Worm (Caenorhabditis elegans) whole organism, L4 larva: ENCODE data around the gene K11D12.11.
A peak's percentile ranks its signal among the peaks of the same experiment; 100 is the strongest.

ENCODE experiments used
- F10B5.3 ChIP-seq: sonication (generic microtip); optimal IDR thresholded peaks from 2 replicates; lab custom pipeline; 2016; ENCODE audit warnings: mild to moderate bottlenecking, missing genetic modification characterization, missing compliant biosample characterization
- F37D6.2 ChIP-seq: sonication (generic microtip); optimal IDR thresholded peaks from 2 replicates; lab custom pipeline; 2016; ENCODE audit warnings: mild to moderate bottlenecking, missing genetic modification characterization, missing compliant biosample characterization
- F44E2.7 ChIP-seq: fragments of 200-800 bp; sonication (Bioruptor generic); IDR thresholded peaks from 2 replicates; pipeline ENCODE4 v2.1.2; 2022; ENCODE audit warnings: missing genetic modification characterization, missing compliant biosample characterization
- F49E8.2 ChIP-seq: sonication (generic microtip); optimal IDR thresholded peaks from 2 replicates; lab custom pipeline; 2016; ENCODE audit warnings: missing compliant biosample characterization, mild to moderate bottlenecking, missing genetic modification characterization, borderline replicate concordance
- T26A8.4 ChIP-seq: fragments of 200-800 bp; sonication (Bioruptor generic); IDR thresholded peaks from 2 replicates; pipeline ENCODE4 v1.3.6; 2022; ENCODE audit warnings: missing genetic modification characterization, missing compliant biosample characterization
- Y5F2A.4 ChIP-seq: fragments of 200-800 bp; sonication (Bioruptor generic); optimal IDR thresholded peaks from 2 replicates; lab custom pipeline; 2018; ENCODE audit warnings: mild to moderate bottlenecking, missing genetic modification characterization, missing compliant biosample characterization
- Y75B8A.6 ChIP-seq: fragments of 200-800 bp; sonication (Bioruptor generic); IDR thresholded peaks from 2 replicates; pipeline ENCODE4 v1.3.6; 2022; ENCODE audit warnings: missing genetic modification reagents, missing genetic modification characterization, missing compliant biosample characterization
- ZK337.2 ChIP-seq: fragments of 200-800 bp; sonication (Bioruptor generic); IDR thresholded peaks from 2 replicates; pipeline ENCODE4 v1.3.6; 2022; ENCODE audit warnings: missing genetic modification reagents, missing genetic modification characterization, missing compliant biosample characterization
- aha-1 ChIP-seq: fragments of 150-350 bp; peaks from one replicate; lab custom pipeline; 2014; ENCODE audit warnings: missing biosample characterization, missing genetic modification characterization
- aly-2 ChIP-seq: sonication (generic microtip); optimal IDR thresholded peaks from 2 replicates; lab custom pipeline; 2018; ENCODE audit warnings: missing biosample characterization, missing genetic modification characterization
- attf-4 ChIP-seq: sonication (generic microtip); optimal IDR thresholded peaks from 3 replicates; lab custom pipeline; 2017; ENCODE audit warnings: missing biosample characterization, missing genetic modification characterization
- ceh-20 ChIP-seq: fragments of 200-800 bp; sonication (Bioruptor generic); IDR thresholded peaks from 2 replicates; pipeline ENCODE4 v1.3.6; 2022; ENCODE audit warnings: missing genetic modification reagents, missing genetic modification characterization, missing compliant biosample characterization
- ceh-32 ChIP-seq: sonication (generic microtip); optimal IDR thresholded peaks from 2 replicates; lab custom pipeline; 2016; ENCODE audit warnings: mild to moderate bottlenecking, missing genetic modification characterization, missing compliant biosample characterization; ENCODE audit not compliant: poor library complexity
- ceh-44 ChIP-seq: fragments of 200-800 bp; sonication (Bioruptor generic); IDR thresholded peaks from 2 replicates; pipeline ENCODE4 v1.3.6; 2022; ENCODE audit warnings: missing genetic modification reagents, missing genetic modification characterization, missing compliant biosample characterization
- ceh-62 ChIP-seq: sonication (generic microtip); optimal IDR thresholded peaks from 2 replicates; lab custom pipeline; 2017; ENCODE audit warnings: missing biosample characterization, missing genetic modification characterization
- dmd-6 ChIP-seq: fragments of 200-800 bp; sonication (Bioruptor generic); IDR thresholded peaks from 2 replicates; pipeline ENCODE4 v1.3.6; 2022; ENCODE audit warnings: missing genetic modification reagents, missing genetic modification characterization, missing compliant biosample characterization
- dpl-1 ChIP-seq: fragments of 150-350 bp; optimal IDR thresholded peaks from 2 replicates; lab custom pipeline; 2014; ENCODE audit warnings: missing biosample characterization, missing genetic modification reagents, missing genetic modification characterization
- duxl-1 ChIP-seq: sonication (generic microtip); optimal IDR thresholded peaks from 2 replicates; lab custom pipeline; 2016; ENCODE audit warnings: mild to moderate bottlenecking, missing genetic modification characterization, moderate library complexity, missing compliant biosample characterization; ENCODE audit not compliant: poor library complexity
- dve-1 ChIP-seq: sonication (generic microtip); optimal IDR thresholded peaks from 2 replicates; lab custom pipeline; 2017; ENCODE audit warnings: antibody characterized with exemption, mild to moderate bottlenecking, missing genetic modification characterization, missing compliant biosample characterization; ENCODE audit not compliant: insufficient read depth
- egl-43 ChIP-seq: fragments of 200-800 bp; sonication (Bioruptor generic); IDR thresholded peaks from 2 replicates; pipeline ENCODE4 v1.3.6; 2022; ENCODE audit warnings: missing genetic modification reagents, missing genetic modification characterization, missing compliant biosample characterization
- fos-1 ChIP-seq: fragments of 150-350 bp; optimal IDR thresholded peaks from 2 replicates; lab custom pipeline; 2014; ENCODE audit warnings: missing biosample characterization, missing genetic modification characterization
- hlh-11 ChIP-seq: fragments of 200-800 bp; sonication (Bioruptor generic); optimal IDR thresholded peaks from 2 replicates; lab custom pipeline; 2018; ENCODE audit warnings: mild to moderate bottlenecking, missing genetic modification characterization, missing compliant biosample characterization
- lim-7 ChIP-seq: fragments of 200-800 bp; sonication (Bioruptor generic); IDR thresholded peaks from 2 replicates; pipeline ENCODE4 v1.3.6; 2022; ENCODE audit warnings: missing genetic modification characterization, missing compliant biosample characterization
- lin-1 ChIP-seq: fragments of 200-800 bp; sonication (Bioruptor generic); IDR thresholded peaks from 2 replicates; pipeline ENCODE4 v1.3.6; 2022; ENCODE audit warnings: missing genetic modification reagents, missing genetic modification characterization, missing compliant biosample characterization
- lin-13 ChIP-seq: fragments of 150-350 bp; optimal IDR thresholded peaks from 2 replicates; lab custom pipeline; 2014; ENCODE audit warnings: missing biosample characterization, missing genetic modification reagents, missing genetic modification characterization
- lin-15B ChIP-seq: fragments of 150-350 bp; sonication (generic microtip); optimal IDR thresholded peaks from 3 replicates; lab custom pipeline; 2014; ENCODE audit warnings: missing biosample characterization, missing genetic modification characterization
- lin-29 ChIP-seq: fragments of 200-800 bp; sonication (Bioruptor generic); IDR thresholded peaks from 2 replicates; pipeline ENCODE4 v1.3.6; 2022; ENCODE audit warnings: missing genetic modification reagents, missing genetic modification characterization, missing compliant biosample characterization
- lir-3 ChIP-seq: sonication (generic microtip); optimal IDR thresholded peaks from 2 replicates; lab custom pipeline; 2016; ENCODE audit warnings: mild to moderate bottlenecking, missing genetic modification characterization, missing compliant biosample characterization
- lsy-2 ChIP-seq, 2 experiments: fragments of 150-350 bp in 1 of 2; sonication (generic microtip) in 1 of 2; optimal IDR thresholded peaks; 2 replicates each; lab custom pipeline; 2014 to 2017; ENCODE audit warnings: missing biosample characterization in 2 of 2, missing genetic modification characterization in 2 of 2
- madf-9 ChIP-seq: fragments of 200-800 bp; sonication (Bioruptor generic); conservative IDR thresholded peaks from 2 replicates; pipeline ENCODE4 v1.3.6; 2022; ENCODE audit warnings: missing genetic modification reagents, missing genetic modification characterization, missing compliant biosample characterization
- mdt-29 ChIP-seq: fragments of 200-800 bp; sonication (Bioruptor generic); IDR thresholded peaks from 2 replicates; pipeline ENCODE4 v1.3.6; 2022; ENCODE audit warnings: missing genetic modification reagents, missing genetic modification characterization, missing compliant biosample characterization
- mxl-3 ChIP-seq: fragments of 200-800 bp; sonication (Bioruptor generic); optimal IDR thresholded peaks from 2 replicates; lab custom pipeline; 2018; ENCODE audit warnings: mild to moderate bottlenecking, missing genetic modification characterization, missing compliant biosample characterization
- nhr-10 ChIP-seq: fragments of 150-350 bp; optimal IDR thresholded peaks from 2 replicates; lab custom pipeline; 2014; ENCODE audit warnings: missing biosample characterization, missing genetic modification characterization
- nhr-11 ChIP-seq: fragments of 150-350 bp; optimal IDR thresholded peaks from 2 replicates; lab custom pipeline; 2014; ENCODE audit warnings: missing biosample characterization, missing genetic modification characterization
- nhr-111 ChIP-seq: fragments of 200-800 bp; sonication (Bioruptor generic); optimal IDR thresholded peaks from 2 replicates; lab custom pipeline; 2018; ENCODE audit warnings: mild to moderate bottlenecking, missing genetic modification characterization, missing compliant biosample characterization
- nhr-237 ChIP-seq: sonication (generic microtip); optimal IDR thresholded peaks from 2 replicates; lab custom pipeline; 2017; ENCODE audit warnings: missing biosample characterization, missing genetic modification characterization
- nhr-48 ChIP-seq: sonication (generic microtip); optimal IDR thresholded peaks from 2 replicates; lab custom pipeline; 2016; ENCODE audit warnings: mild to moderate bottlenecking, missing genetic modification characterization, missing compliant biosample characterization
- nhr-6 ChIP-seq: fragments of 150-350 bp; optimal IDR thresholded peaks from 2 replicates; lab custom pipeline; 2014; ENCODE audit warnings: missing biosample characterization, missing genetic modification characterization
- nhr-76 ChIP-seq: fragments of 150-350 bp; optimal IDR thresholded peaks from 2 replicates; lab custom pipeline; 2014; ENCODE audit warnings: missing biosample characterization, missing genetic modification characterization
- php-3 ChIP-seq: fragments of 200-800 bp; sonication (Bioruptor generic); IDR thresholded peaks from 2 replicates; pipeline ENCODE4 v1.3.6; 2022; ENCODE audit warnings: missing genetic modification reagents, missing genetic modification characterization, missing compliant biosample characterization
- saeg-2 ChIP-seq: fragments of 200-800 bp; sonication (Bioruptor generic); IDR thresholded peaks from 2 replicates; pipeline ENCODE4 v1.3.6; 2022; ENCODE audit warnings: missing genetic modification reagents, missing genetic modification characterization, missing compliant biosample characterization
- set-16 ChIP-seq: fragments of 200-800 bp; sonication (Bioruptor generic); IDR thresholded peaks from 2 replicates; pipeline ENCODE4 v1.3.6; 2022; ENCODE audit warnings: missing genetic modification reagents, missing genetic modification characterization, missing compliant biosample characterization
- snpc-4 ChIP-seq: fragments of 150-350 bp; optimal IDR thresholded peaks from 2 replicates; lab custom pipeline; 2014; ENCODE audit warnings: missing biosample characterization, missing genetic modification characterization
- spr-3 ChIP-seq: fragments of 200-800 bp; sonication (Bioruptor generic); optimal IDR thresholded peaks from 2 replicates; lab custom pipeline; 2018; ENCODE audit warnings: mild to moderate bottlenecking, missing genetic modification characterization, missing compliant biosample characterization
- unc-130 ChIP-seq: sonication (generic microtip); optimal IDR thresholded peaks from 2 replicates; lab custom pipeline; 2016; ENCODE audit warnings: missing genetic modification reagents, missing genetic modification characterization, missing compliant biosample characterization
- unc-62 ChIP-seq, 3 experiments: fragments of 150-350 bp in 1 of 3; sonication (generic microtip); optimal IDR thresholded peaks in 2 of 3; peaks in 1 of 3; 1 replicate in 1 of 3; 2 replicates in 2 of 3; lab custom pipeline; 2014 to 2017; ENCODE audit warnings: missing biosample characterization in 3 of 3, missing genetic modification characterization in 3 of 3, missing genetic modification reagents in 3 of 3, missing genotype in 1 of 3
- vab-7 ChIP-seq: fragments of 200-800 bp; sonication (Bioruptor generic); IDR thresholded peaks from 2 replicates; pipeline ENCODE4 v1.3.6; 2022; ENCODE audit warnings: missing genetic modification reagents, missing genetic modification characterization, missing compliant biosample characterization
- zag-1 ChIP-seq: fragments of 150-350 bp; optimal IDR thresholded peaks from 2 replicates; lab custom pipeline; 2014; ENCODE audit warnings: missing biosample characterization, missing genetic modification characterization
- zfp-2 ChIP-seq: sonication (generic microtip); optimal IDR thresholded peaks from 2 replicates; lab custom pipeline; 2016; ENCODE audit warnings: mild to moderate bottlenecking, missing genetic modification characterization, missing compliant biosample characterization
- zfp-3 ChIP-seq: fragments of 200-800 bp; sonication (Bioruptor generic); conservative IDR thresholded peaks from 2 replicates; pipeline ENCODE4 v1.3.6; 2022; ENCODE audit warnings: missing genetic modification reagents, missing genetic modification characterization, missing compliant biosample characterization
- zip-11 ChIP-seq: fragments of 200-800 bp; sonication (Bioruptor generic); IDR thresholded peaks from 2 replicates; pipeline ENCODE4 v1.3.6; 2022; ENCODE audit warnings: missing genetic modification characterization, missing compliant biosample characterization
- ztf-7 ChIP-seq: fragments of 150-350 bp; optimal IDR thresholded peaks from 2 replicates; lab custom pipeline; 2014; ENCODE audit warnings: missing biosample characterization, missing genetic modification characterization

Gene K11D12.11

DNA sequence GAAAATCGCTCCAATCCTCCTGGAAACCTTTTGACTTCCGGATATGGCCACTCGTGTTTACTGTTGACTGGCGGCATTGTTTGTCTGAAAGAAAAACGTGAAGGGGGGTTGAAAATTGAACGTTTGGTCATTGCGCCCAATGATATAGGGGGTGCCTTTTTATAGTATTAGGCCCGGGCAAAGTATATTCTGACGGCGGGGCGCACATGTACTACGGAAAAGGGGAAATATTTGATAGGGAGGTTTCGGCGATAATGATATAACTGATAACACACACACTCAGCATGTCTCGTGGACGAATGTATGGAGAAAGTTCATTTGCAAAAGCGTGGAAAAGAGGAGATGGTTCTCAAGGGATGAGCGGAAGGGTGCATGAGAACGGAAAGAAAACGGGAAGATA lies 11.8 kb downstream of the K11D12.11 start, which contains the start of gene cpt-4 (continued):
- TF ChIP-seq lin-29 (GFP tag; lab: Robert Waterston, UW) (no peak), F44E2.7 (no peak), php-3 (GFP tag; lab: Robert Waterston, UW) (peak; percentile 41; the same call in 1 of the 2 replicates), madf-9 (GFP tag; lab: Robert Waterston, UW) (no peak), lin-15B (tag; lab: Kevin White, UChicago) (no peak), dmd-6 (GFP tag; lab: Robert Waterston, UW) (peak; percentile 81), attf-4 (no peak), spr-3 (GFP tag; lab: Kevin White, UChicago) (no peak), unc-62 (GFP tag; optimal IDR thresholded peaks at IDR 0.05 in 1 of 2; lab: Kevin White, UChicago) (no peak), unc-62 (tag; optimal IDR thresholded peaks at IDR 0.05; lab: Kevin White, UChicago) (no peak), unc-130 (GFP tag; lab: Kevin White, UChicago) (no peak), lsy-2 (tag; optimal IDR thresholded peaks at IDR 0.05; lab: Kevin White, UChicago) (no peak), nhr-6 (tag; lab: Kevin White, UChicago) (no peak), set-16 (GFP tag; lab: Robert Waterston, UW) (no peak), ceh-20 (no peak), lin-1 (0 out of 2 replicates have a peak, but pooled peaks have one; percentile 55), ztf-7 (no peak), nhr-48 (tag; lab: Kevin White, UChicago) (peak; percentile 34), vab-7 (GFP tag; lab: Robert Waterston, UW) (no peak), F37D6.2 (tag; lab: Kevin White, UChicago) (no peak), dve-1 (tag; lab: Kevin White, UChicago) (peak; percentile 48), zfp-2 (tag; lab: Kevin White, UChicago) (no peak), Y5F2A.4 (no peak), dpl-1 (GFP tag; lab: Kevin White, UChicago) (no peak), lin-13 (GFP tag; lab: Kevin White, UChicago) (no peak), aha-1 (tag; lab: Kevin White, UChicago) (no peak), saeg-2 (GFP tag; lab: Robert Waterston, UW) (no peak), ZK337.2 (GFP tag; lab: Robert Waterston, UW) (no peak), duxl-1 (tag; lab: Kevin White, UChicago) (no peak), nhr-111 (GFP tag; lab: Kevin White, UChicago) (no peak), T26A8.4 (GFP tag; lab: Robert Waterston, UW) (no peak), zfp-3 (GFP tag; lab: Robert Waterston, UW) (no peak), mxl-3 (GFP tag; lab: Kevin White, UChicago) (peak; percentile 90), nhr-76 (no peak), snpc-4 (no peak), lir-3 (tag; lab: Kevin White, UChicago) (no peak), Y75B8A.6 (no peak), ceh-32 (tag; lab: Kevin White, UChicago) (no peak), nhr-237 (tag; lab: Kevin White, UChicago) (no peak), nhr-10 (tag; lab: Kevin White, UChicago) (no peak), mdt-29 (GFP tag; lab: Robert Waterston, UW) (no peak), ceh-44 (GFP tag; lab: Robert Waterston, UW) (no peak), egl-43 (GFP tag; lab: Robert Waterston, UW) (no peak), hlh-11 (tag; lab: Kevin White, UChicago) (peak; percentile 83), fos-1 (tag; lab: Kevin White, UChicago) (no peak), zag-1 (tag; lab: Kevin White, UChicago) (no peak), F10B5.3 (no peak), nhr-11 (no peak), zip-11 (GFP tag; lab: Robert Waterston, UW) (no peak), F49E8.2 (tag; lab: Kevin White, UChicago) (no peak), ceh-62 (no peak), lim-7 (no peak), aly-2 (no peak)
